Fruit fly (Drosophila melanogaster): ENCODE results near the gene CG18641.

- TF ChIP-seq Lpt (GFP tag; optimal IDR thresholded peaks at IDR 0.05): no peak
- no peak for TF ChIP-seq lz (GFP tag; optimal IDR thresholded peaks at IDR 0.05)
- TF ChIP-seq CG7368 (GFP tag; optimal IDR thresholded peaks at IDR 0.05): no peak
These were observed 9.4 kb upstream of the CG18641 start, which contains the start of gene CG44139 for dm6 chr2L:2424497-2424896.
